Worm (Caenorhabditis elegans) whole organism, L4 larva: ENCODE data around the gene pes-4.

Experiments used
- F37D6.2 ChIP-seq: sonication (generic microtip); optimal IDR thresholded peaks from 2 replicates; lab custom pipeline; 2016; ENCODE audit warnings: mild to moderate bottlenecking, missing genetic modification characterization, missing compliant biosample characterization
- Y5F2A.4 ChIP-seq: fragments of 200-800 bp; sonication (Bioruptor generic); optimal IDR thresholded peaks from 2 replicates; lab custom pipeline; 2018; ENCODE audit warnings: mild to moderate bottlenecking, missing genetic modification characterization, missing compliant biosample characterization
- aha-1 ChIP-seq: fragments of 150-350 bp; peaks from one replicate; lab custom pipeline; 2014; ENCODE audit warnings: missing biosample characterization, missing genetic modification characterization
- ama-1 ChIP-seq: fragments of 150-350 bp; optimal IDR thresholded peaks from 2 replicates; lab custom pipeline; 2014; ENCODE audit warnings: inconsistent platforms, mixed read lengths
- ceh-28 ChIP-seq: fragments of 150-350 bp; optimal IDR thresholded peaks from 2 replicates; lab custom pipeline; 2014; ENCODE audit warnings: missing biosample characterization, missing genetic modification reagents, missing genetic modification characterization
- ceh-44 ChIP-seq: fragments of 200-800 bp; sonication (Bioruptor generic); IDR thresholded peaks from 2 replicates; pipeline ENCODE4 v1.3.6; 2022; ENCODE audit warnings: missing genetic modification reagents, missing genetic modification characterization, missing compliant biosample characterization
- ceh-62 ChIP-seq: sonication (generic microtip); optimal IDR thresholded peaks from 2 replicates; lab custom pipeline; 2017; ENCODE audit warnings: missing biosample characterization, missing genetic modification characterization
- daf-19 ChIP-seq: fragments of 200-800 bp; sonication (Bioruptor generic); conservative IDR thresholded peaks from 2 replicates; pipeline ENCODE4 v1.3.6; 2022; ENCODE audit warnings: missing genetic modification characterization, missing compliant biosample characterization
- dmd-9 ChIP-seq: fragments of 200-800 bp; sonication (Bioruptor generic); IDR thresholded peaks from 2 replicates; pipeline ENCODE4 v1.3.6; 2022; ENCODE audit warnings: missing genetic modification reagents, missing genetic modification characterization, missing compliant biosample characterization
- fkh-10 ChIP-seq: fragments of 150-350 bp; optimal IDR thresholded peaks from 2 replicates; lab custom pipeline; 2014; ENCODE audit warnings: missing biosample characterization, missing genetic modification reagents, missing genetic modification characterization
- hif-1 ChIP-seq, 2 experiments: sonication (generic microtip); optimal IDR thresholded peaks; 2 replicates each; lab custom pipeline; 2016 to 2017; ENCODE audit warnings: missing compliant biosample characterization in 2 of 2, missing genetic modification characterization in 2 of 2, missing genetic modification reagents in 2 of 2, missing genotype in 2 of 2, mild to moderate bottlenecking in 1 of 2
- hlh-30 ChIP-seq: sonication (generic microtip); optimal IDR thresholded peaks from 2 replicates; lab custom pipeline; 2017; ENCODE audit warnings: antibody characterized with exemption, mild to moderate bottlenecking, missing genetic modification characterization, missing compliant biosample characterization; ENCODE audit not compliant: insufficient read depth
- lin-15B ChIP-seq: fragments of 150-350 bp; sonication (generic microtip); optimal IDR thresholded peaks from 3 replicates; lab custom pipeline; 2014; ENCODE audit warnings: missing biosample characterization, missing genetic modification characterization
- lin-38 ChIP-seq: fragments of 200-800 bp; sonication (Bioruptor generic); IDR thresholded peaks from 2 replicates; pipeline ENCODE4 v1.3.6; 2022; ENCODE audit warnings: missing genetic modification reagents, missing genetic modification characterization, missing compliant biosample characterization
- lsy-2 ChIP-seq, 2 experiments: fragments of 150-350 bp in 1 of 2; sonication (generic microtip) in 1 of 2; optimal IDR thresholded peaks; 2 replicates each; lab custom pipeline; 2014 to 2017; ENCODE audit warnings: missing biosample characterization in 2 of 2, missing genetic modification characterization in 2 of 2
- madf-5 ChIP-seq, 2 experiments: fragments of 200-800 bp; sonication (Bioruptor generic); IDR thresholded peaks; 2 replicates each; pipeline ENCODE4 v1.3.6; 2022; ENCODE audit warnings: missing compliant biosample characterization in 2 of 2, missing genetic modification characterization in 2 of 2
- mdl-1 ChIP-seq, 2 experiments: fragments of 150-350 bp in 1 of 2; sonication (generic microtip) in 1 of 2; optimal IDR thresholded peaks; 2 replicates each; lab custom pipeline; 2014 to 2017; ENCODE audit warnings: missing biosample characterization in 2 of 2, missing genetic modification characterization in 2 of 2
- mes-2 ChIP-seq: sonication (generic microtip); optimal IDR thresholded peaks from 2 replicates; lab custom pipeline; 2016; ENCODE audit warnings: missing genotype, mild to moderate bottlenecking, missing genetic modification characterization, missing compliant biosample characterization; ENCODE audit not compliant: poor library complexity, severe bottlenecking
- mxl-3 ChIP-seq: fragments of 200-800 bp; sonication (Bioruptor generic); optimal IDR thresholded peaks from 2 replicates; lab custom pipeline; 2018; ENCODE audit warnings: mild to moderate bottlenecking, missing genetic modification characterization, missing compliant biosample characterization
- nhr-10 ChIP-seq: fragments of 150-350 bp; optimal IDR thresholded peaks from 2 replicates; lab custom pipeline; 2014; ENCODE audit warnings: missing biosample characterization, missing genetic modification characterization
- nhr-25 ChIP-seq: sonication (generic microtip); optimal IDR thresholded peaks from 2 replicates; lab custom pipeline; 2017; ENCODE audit warnings: missing genetic modification characterization, mild to moderate bottlenecking, missing compliant biosample characterization, antibody characterized with exemption, moderate library complexity, borderline replicate concordance; ENCODE audit not compliant: insufficient read depth
- nhr-28 ChIP-seq: fragments of 150-350 bp; optimal IDR thresholded peaks from 2 replicates; lab custom pipeline; 2014; ENCODE audit warnings: missing biosample characterization, missing genetic modification characterization
- nhr-41 ChIP-seq: fragments of 200-800 bp; sonication (Bioruptor generic); IDR thresholded peaks from 2 replicates; pipeline ENCODE4 v1.3.6; 2022; ENCODE audit warnings: missing genetic modification reagents, missing genetic modification characterization, missing compliant biosample characterization
- nhr-76 ChIP-seq: fragments of 150-350 bp; optimal IDR thresholded peaks from 2 replicates; lab custom pipeline; 2014; ENCODE audit warnings: missing biosample characterization, missing genetic modification characterization
- nhr-77 ChIP-seq: fragments of 150-350 bp; optimal IDR thresholded peaks from 2 replicates; lab custom pipeline; 2014; ENCODE audit warnings: missing biosample characterization, missing genetic modification characterization
- pha-4 ChIP-seq, 2 experiments: fragments of 150-350 bp in 1 of 2; fragments of 200-800 bp in 1 of 2; sonication (Bioruptor generic) in 1 of 2; IDR thresholded peaks in 1 of 2; optimal IDR thresholded peaks in 1 of 2; 2 replicates each; pipeline versions ENCODE4 v1.3.6 to Lab custom; 2014 to 2022; ENCODE audit warnings: missing genetic modification characterization in 2 of 2, missing genetic modification reagents in 2 of 2, missing biosample characterization in 1 of 2, missing compliant biosample characterization in 1 of 2
- php-3 ChIP-seq: fragments of 200-800 bp; sonication (Bioruptor generic); IDR thresholded peaks from 2 replicates; pipeline ENCODE4 v1.3.6; 2022; ENCODE audit warnings: missing genetic modification reagents, missing genetic modification characterization, missing compliant biosample characterization
- pqm-1 ChIP-seq: sonication (generic microtip); optimal IDR thresholded peaks from 2 replicates; lab custom pipeline; 2017; ENCODE audit warnings: missing biosample characterization, missing genetic modification characterization
- rbr-2 ChIP-seq: sonication (generic microtip); optimal IDR thresholded peaks from 2 replicates; lab custom pipeline; 2016; ENCODE audit warnings: missing genotype, missing genetic modification characterization, missing compliant biosample characterization
- set-16 ChIP-seq: fragments of 200-800 bp; sonication (Bioruptor generic); IDR thresholded peaks from 2 replicates; pipeline ENCODE4 v1.3.6; 2022; ENCODE audit warnings: missing genetic modification reagents, missing genetic modification characterization, missing compliant biosample characterization
- tra-1 ChIP-seq: fragments of 200-800 bp; sonication (Bioruptor generic); IDR thresholded peaks from 2 replicates; pipeline ENCODE4 v1.3.6; 2022; ENCODE audit warnings: missing genetic modification reagents, missing genetic modification characterization, missing compliant biosample characterization
- zag-1 ChIP-seq: fragments of 150-350 bp; optimal IDR thresholded peaks from 2 replicates; lab custom pipeline; 2014; ENCODE audit warnings: missing biosample characterization, missing genetic modification characterization
- zfp-3 ChIP-seq: fragments of 200-800 bp; sonication (Bioruptor generic); conservative IDR thresholded peaks from 2 replicates; pipeline ENCODE4 v1.3.6; 2022; ENCODE audit warnings: missing genetic modification reagents, missing genetic modification characterization, missing compliant biosample characterization
- zip-11 ChIP-seq: fragments of 200-800 bp; sonication (Bioruptor generic); IDR thresholded peaks from 2 replicates; pipeline ENCODE4 v1.3.6; 2022; ENCODE audit warnings: missing genetic modification characterization, missing compliant biosample characterization
- zip-2 ChIP-seq: fragments of 150-350 bp; optimal IDR thresholded peaks from 2 replicates; lab custom pipeline; 2014; ENCODE audit warnings: missing biosample characterization, missing genetic modification characterization
- ztf-11 ChIP-seq: fragments of 150-350 bp; optimal IDR thresholded peaks from 2 replicates; lab custom pipeline; 2014; ENCODE audit warnings: missing biosample characterization, missing genetic modification characterization

pes-4 gene

ce11 chrIII:1193326-1193862 lies 36.7 kb downstream of the pes-4 start, which contains the start of gene Y119D3B.14:
Gene Y119D3B.14, minus strand, starts transcription at chrIII:1193812.
- TF ChIP-seq lin-38 (peak; percentile 11; the same call in 1 of the 2 replicates), ztf-11 (no peak), aha-1 (tag; lab: Kevin White, UChicago) (peak; percentile 77), ceh-28 (peak; percentile 54), tra-1 (GFP tag; lab: Robert Waterston, UW) (no peak), set-16 (0 out of 2 replicates have a peak, but pooled peaks have one; percentile 19), Y5F2A.4 (GFP tag; lab: Kevin White, UChicago) (no peak)

ce11 chrIII:1181756-1182155 lies 48.3 kb downstream of the pes-4 start, which contains the start of gene nspg-8:
Gene nspg-8, plus strand, starts transcription at chrIII:1182056.
- TF ChIP-seq pha-4 (GFP tag; IDR thresholded peaks at IDR 0.05; lab: Robert Waterston, UW): no peak
- TF ChIP-seq pha-4 (tag; optimal IDR thresholded peaks at IDR 0.05; lab: Kevin White, UChicago): no peak
- TF ChIP-seq fkh-10: no peak
- TF ChIP-seq zip-2 (tag; lab: Kevin White, UChicago): no peak
- no peak for TF ChIP-seq lin-15B (tag; lab: Kevin White, UChicago)
- TF ChIP-seq ceh-28: no peak
- TF ChIP-seq nhr-41 (GFP tag; lab: Robert Waterston, UW): no peak
- no peak for TF ChIP-seq zag-1 (tag; lab: Kevin White, UChicago)
- TF ChIP-seq madf-5 (GFP tag; IDR thresholded peaks at IDR 0.05; lab: Robert Waterston, UW): no peak
- no peak for TF ChIP-seq set-16

- TF ChIP-seq aha-1 (tag; lab: Kevin White, UChicago) (peak; percentile 91), zip-11 (GFP tag; lab: Robert Waterston, UW) (no peak), ceh-44 (no peak), ceh-62 (tag; lab: Kevin White, UChicago) (no peak), daf-19 (GFP tag; lab: Robert Waterston, UW) (no peak), nhr-10 (tag; lab: Kevin White, UChicago) (no peak), nhr-25 (no peak), mes-2 (no peak)
These were observed 51.1 kb downstream of the pes-4 start for ce11 chrIII:1179006-1179405.

ce11 chrIII:1176080-1176608 lies 53.9 kb downstream of the pes-4 start, which contains the start of gene eak-3:
Gene eak-3, minus strand, starts transcription at chrIII:1176558.
- no peak for TF ChIP-seq ceh-44
- no peak for TF ChIP-seq nhr-28 (tag; lab: Kevin White, UChicago)
- no peak for TF ChIP-seq aha-1 (tag; lab: Kevin White, UChicago)
- TF ChIP-seq hif-1 (tag; optimal IDR thresholded peaks at IDR 0.05; lab: Kevin White, UChicago): no peak
- TF ChIP-seq madf-5 (GFP tag; IDR thresholded peaks at IDR 0.05; lab: Robert Waterston, UW): no peak
- TF ChIP-seq hlh-30 (tag; lab: Kevin White, UChicago): no peak
- no peak for TF ChIP-seq mdl-1 (tag; optimal IDR thresholded peaks at IDR 0.05; lab: Kevin White, UChicago)
- TF ChIP-seq nhr-76 (tag; lab: Kevin White, UChicago): no peak
- no peak for TF ChIP-seq zfp-3 (GFP tag; lab: Robert Waterston, UW)
- TF ChIP-seq ama-1 (lab: Kevin White, UChicago): no peak
- no peak for TF ChIP-seq lin-15B (tag; lab: Kevin White, UChicago)
- TF ChIP-seq pqm-1 (tag; lab: Kevin White, UChicago): no peak
- TF ChIP-seq rbr-2 (tag; lab: Kevin White, UChicago): no peak
- no peak for TF ChIP-seq F37D6.2 (tag; lab: Kevin White, UChicago)
- no peak for TF ChIP-seq dmd-9
- TF ChIP-seq ztf-11: no peak
- no peak for TF ChIP-seq nhr-77 (tag; lab: Kevin White, UChicago)
- TF ChIP-seq php-3 (GFP tag; lab: Robert Waterston, UW): no peak
- TF ChIP-seq lsy-2 (tag; optimal IDR thresholded peaks at IDR 0.05; lab: Kevin White, UChicago): no peak
- no peak for TF ChIP-seq mxl-3 (GFP tag; lab: Kevin White, UChicago)
